Worm (Caenorhabditis elegans) whole organism, L1 larva: ENCODE data around the gene srlf-13.

Source experiments
- Y116A8C.19 ChIP-seq: sonication (generic microtip); optimal IDR thresholded peaks from 2 replicates; lab custom pipeline; 2016; ENCODE audit warnings: missing compliant biosample characterization, missing genetic modification characterization, borderline replicate concordance
- alr-1 ChIP-seq: fragments of 200-800 bp; sonication (Bioruptor generic); optimal IDR thresholded peaks from 2 replicates; lab custom pipeline; 2018; ENCODE audit warnings: borderline replicate concordance, mild to moderate bottlenecking, missing genetic modification characterization, missing compliant biosample characterization
- ama-1 ChIP-seq: fragments of 150-350 bp; optimal IDR thresholded peaks from 2 replicates; lab custom pipeline; 2014
- blmp-1 ChIP-seq: fragments of 150-350 bp; optimal IDR thresholded peaks from 2 replicates; lab custom pipeline; 2014; ENCODE audit warnings: missing biosample characterization, missing genetic modification characterization
- ceh-88 ChIP-seq: fragments of 200-800 bp; sonication (Bioruptor generic); IDR thresholded peaks from 2 replicates; pipeline ENCODE4 v1.3.6; 2022; ENCODE audit warnings: missing genetic modification characterization, missing compliant biosample characterization
- ceh-90 ChIP-seq: sonication (generic microtip); optimal IDR thresholded peaks from 2 replicates; lab custom pipeline; 2016; ENCODE audit warnings: missing genetic modification characterization, missing compliant biosample characterization
- dpl-1 ChIP-seq, 3 experiments: fragments of 150-350 bp in 2 of 3; sonication (generic microtip) in 1 of 3; optimal IDR thresholded peaks; 2 replicates each; lab custom pipeline; 2014 to 2017; ENCODE audit warnings: missing biosample characterization in 3 of 3, missing genetic modification characterization in 3 of 3, missing genetic modification reagents in 3 of 3
- efl-3 ChIP-seq: fragments of 200-800 bp; sonication (Bioruptor generic); optimal IDR thresholded peaks from 2 replicates; lab custom pipeline; 2018; ENCODE audit warnings: mild to moderate bottlenecking, missing genetic modification characterization, missing compliant biosample characterization
- egl-13 ChIP-seq: sonication (generic microtip); optimal IDR thresholded peaks from 2 replicates; lab custom pipeline; 2016; ENCODE audit warnings: missing genotype, missing genetic modification reagents, missing genetic modification characterization, missing compliant biosample characterization
- elt-2 ChIP-seq: sonication (generic microtip); optimal IDR thresholded peaks from 2 replicates; lab custom pipeline; 2016; ENCODE audit warnings: missing genetic modification characterization, mild to moderate bottlenecking, inconsistent platforms, missing compliant biosample characterization, missing genetic modification reagents
- elt-3 ChIP-seq, 6 experiments: fragments of 150-350 bp in 1 of 6; sonication (generic microtip); optimal IDR thresholded peaks; 2 replicates each; lab custom pipeline; 2017 to 2018; ENCODE audit warnings: missing biosample characterization in 6 of 6, missing genetic modification characterization in 6 of 6, inconsistent platforms in 1 of 6
- ets-5 ChIP-seq: fragments of 200-800 bp; sonication (Bioruptor generic); IDR thresholded peaks from 2 replicates; pipeline ENCODE4 v1.3.6; 2022; ENCODE audit warnings: missing genetic modification characterization, missing compliant biosample characterization
- fkh-4 ChIP-seq: sonication (generic microtip); optimal IDR thresholded peaks from 2 replicates; lab custom pipeline; 2016; ENCODE audit warnings: missing compliant biosample characterization, missing genetic modification characterization, borderline replicate concordance
- fos-1 ChIP-seq: fragments of 150-350 bp; optimal IDR thresholded peaks from 2 replicates; lab custom pipeline; 2014; ENCODE audit warnings: missing biosample characterization, missing genetic modification characterization
- hpl-2 ChIP-seq: fragments of 150-350 bp; optimal IDR thresholded peaks from 2 replicates; lab custom pipeline; 2014; ENCODE audit warnings: missing biosample characterization, missing genetic modification reagents, missing genetic modification characterization
- isw-1 ChIP-seq: fragments of 200-800 bp; sonication (Bioruptor generic); IDR thresholded peaks from 2 replicates; pipeline ENCODE4 v1.3.6; 2022; ENCODE audit warnings: missing genetic modification characterization, missing compliant biosample characterization
- lin-13 ChIP-seq: fragments of 150-350 bp; optimal IDR thresholded peaks from 2 replicates; lab custom pipeline; 2014; ENCODE audit warnings: missing biosample characterization, missing genetic modification reagents, missing genetic modification characterization
- lin-14 ChIP-seq: fragments of 200-800 bp; sonication (Bioruptor generic); optimal IDR thresholded peaks from 2 replicates; lab custom pipeline; 2018; ENCODE audit warnings: mild to moderate bottlenecking, missing genetic modification characterization, moderate library complexity, missing compliant biosample characterization
- lir-3 ChIP-seq: sonication (generic microtip); optimal IDR thresholded peaks from 2 replicates; lab custom pipeline; 2016; ENCODE audit warnings: mild to moderate bottlenecking, missing genetic modification characterization, moderate library complexity, missing compliant biosample characterization; ENCODE audit not compliant: poor library complexity
- lsy-2 ChIP-seq, 2 experiments: fragments of 150-350 bp; optimal IDR thresholded peaks; 2 replicates each; lab custom pipeline; 2014; ENCODE audit warnings: missing biosample characterization in 2 of 2, missing genetic modification characterization in 2 of 2
- nhr-11 ChIP-seq: fragments of 150-350 bp; optimal IDR thresholded peaks from 2 replicates; lab custom pipeline; 2014; ENCODE audit warnings: missing biosample characterization, missing genetic modification characterization
- nhr-19 ChIP-seq: fragments of 200-800 bp; sonication (Bioruptor generic); conservative IDR thresholded peaks from 2 replicates; pipeline ENCODE4 v1.3.6; 2022; ENCODE audit warnings: missing genetic modification characterization, missing compliant biosample characterization
- nhr-237 ChIP-seq: fragments of 150-350 bp; optimal IDR thresholded peaks from 2 replicates; lab custom pipeline; 2014; ENCODE audit warnings: missing biosample characterization, missing genetic modification characterization
- nhr-47 ChIP-seq: sonication (generic microtip); optimal IDR thresholded peaks from 2 replicates; lab custom pipeline; 2016; ENCODE audit warnings: mild to moderate bottlenecking, missing genetic modification characterization, moderate library complexity, missing compliant biosample characterization
- nhr-71 ChIP-seq: sonication (generic microtip); optimal IDR thresholded peaks from 2 replicates; lab custom pipeline; 2016; ENCODE audit warnings: mild to moderate bottlenecking, missing genetic modification characterization, moderate library complexity, missing compliant biosample characterization
- nhr-77 ChIP-seq: fragments of 150-350 bp; optimal IDR thresholded peaks from 2 replicates; lab custom pipeline; 2014; ENCODE audit warnings: missing biosample characterization, missing genetic modification characterization
- nhr-84 ChIP-seq: sonication (generic microtip); optimal IDR thresholded peaks from 2 replicates; lab custom pipeline; 2017; ENCODE audit warnings: missing biosample characterization, missing genetic modification characterization
- nhr-85 ChIP-seq: sonication (generic microtip); peaks from one replicate; lab custom pipeline; 2016; ENCODE audit warnings: missing genetic modification characterization, inconsistent platforms, missing compliant biosample characterization
- nhr-90 ChIP-seq: sonication (generic microtip); optimal IDR thresholded peaks from 2 replicates; lab custom pipeline; 2016; ENCODE audit warnings: mild to moderate bottlenecking, missing genetic modification characterization, missing compliant biosample characterization; ENCODE audit not compliant: poor library complexity
- pag-3 ChIP-seq: sonication (generic microtip); optimal IDR thresholded peaks from 2 replicates; lab custom pipeline; 2017; ENCODE audit warnings: missing genetic modification characterization, mild to moderate bottlenecking, missing compliant biosample characterization, antibody characterized with exemption, borderline replicate concordance; ENCODE audit not compliant: insufficient read depth
- pax-3 ChIP-seq: fragments of 200-800 bp; sonication (Bioruptor generic); optimal IDR thresholded peaks from 2 replicates; lab custom pipeline; 2018; ENCODE audit warnings: mild to moderate bottlenecking, missing genetic modification characterization, moderate library complexity, missing compliant biosample characterization
- rnt-1 ChIP-seq: sonication (generic microtip); optimal IDR thresholded peaks from 2 replicates; lab custom pipeline; 2016; ENCODE audit warnings: mild to moderate bottlenecking, missing genetic modification characterization, moderate library complexity, missing compliant biosample characterization
- skn-1 ChIP-seq: fragments of 150-350 bp; optimal IDR thresholded peaks from 2 replicates; lab custom pipeline; 2014; ENCODE audit warnings: missing biosample characterization, missing genetic modification characterization
- snpc-4 ChIP-seq: fragments of 150-350 bp; optimal IDR thresholded peaks from 2 replicates; lab custom pipeline; 2014; ENCODE audit warnings: missing biosample characterization, missing genetic modification characterization
- sox-4 ChIP-seq: sonication (generic microtip); optimal IDR thresholded peaks from 2 replicates; lab custom pipeline; 2016; ENCODE audit warnings: missing genetic modification characterization, missing compliant biosample characterization
- sup-37 ChIP-seq: fragments of 200-800 bp; sonication (Bioruptor generic); optimal IDR thresholded peaks from 2 replicates; lab custom pipeline; 2018; ENCODE audit warnings: mild to moderate bottlenecking, missing genetic modification characterization, missing compliant biosample characterization
- swsn-7 ChIP-seq: sonication (generic microtip); optimal IDR thresholded peaks from 2 replicates; lab custom pipeline; 2016; ENCODE audit warnings: missing genetic modification characterization, missing compliant biosample characterization
- tbx-2 ChIP-seq: sonication (generic microtip); optimal IDR thresholded peaks from 2 replicates; lab custom pipeline; 2016; ENCODE audit warnings: missing genetic modification characterization, missing compliant biosample characterization
- unc-130 ChIP-seq: fragments of 150-350 bp; optimal IDR thresholded peaks from 2 replicates; lab custom pipeline; 2017; ENCODE audit warnings: missing biosample characterization, missing genetic modification characterization, inconsistent platforms
- unc-62 ChIP-seq: fragments of 150-350 bp; optimal IDR thresholded peaks from 2 replicates; lab custom pipeline; 2014; ENCODE audit warnings: missing biosample characterization, missing genetic modification reagents, missing genetic modification characterization
- unc-98 ChIP-seq: fragments of 200-800 bp; sonication (Bioruptor generic); IDR thresholded peaks from 2 replicates; pipeline ENCODE4 v1.3.6; 2022; ENCODE audit warnings: missing genetic modification characterization, missing compliant biosample characterization
- vab-15 ChIP-seq: sonication (generic microtip); optimal IDR thresholded peaks from 2 replicates; lab custom pipeline; 2017; ENCODE audit warnings: missing genotype, mild to moderate bottlenecking, missing genetic modification characterization, missing compliant biosample characterization
- xbp-1 ChIP-seq: sonication (generic microtip); optimal IDR thresholded peaks from 2 replicates; lab custom pipeline; 2016; ENCODE audit warnings: missing genetic modification characterization, missing compliant biosample characterization
- zip-4 ChIP-seq: fragments of 200-800 bp; sonication (Bioruptor generic); optimal IDR thresholded peaks from 2 replicates; lab custom pipeline; 2018; ENCODE audit warnings: mild to moderate bottlenecking, missing genetic modification characterization, moderate library complexity, missing compliant biosample characterization
- ztf-11 ChIP-seq, 2 experiments: sonication (generic microtip); optimal IDR thresholded peaks; 2 replicates each; lab custom pipeline; 2016 to 2017; ENCODE audit warnings: missing genetic modification characterization in 2 of 2, missing biosample characterization in 1 of 2, missing compliant biosample characterization in 1 of 2
- ztf-4 ChIP-seq: fragments of 150-350 bp; optimal IDR thresholded peaks from 2 replicates; lab custom pipeline; 2014; ENCODE audit warnings: missing biosample characterization, missing genetic modification characterization

The srlf-13 gene

DNA sequence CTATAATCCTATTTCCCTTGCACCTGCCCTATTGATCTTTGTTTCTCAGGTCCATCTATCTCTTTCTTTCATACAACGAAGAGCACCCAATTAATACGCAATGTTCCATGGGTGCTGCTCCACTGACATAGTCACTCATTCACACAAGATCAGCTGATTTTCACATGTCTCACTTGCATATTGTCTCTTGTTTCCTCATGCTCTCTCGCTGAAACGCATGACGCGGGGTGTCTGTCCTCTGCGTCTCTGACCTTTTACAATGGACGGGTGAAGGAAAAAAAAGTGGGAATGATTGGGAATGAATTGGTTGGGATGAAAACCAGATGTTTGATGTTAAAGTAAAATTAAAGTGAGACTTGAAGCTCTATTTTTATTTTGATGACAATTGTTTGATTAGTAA is 38.9 kb upstream of the srlf-13 start (continued):
- TF ChIP-seq lir-3: peak; percentile 85
- TF ChIP-seq Y116A8C.19 (tag; lab: Kevin White, UChicago): no peak
- no peak for TF ChIP-seq efl-3
- TF ChIP-seq egl-13 (tag; lab: Kevin White, UChicago): peak; percentile 83
- peak; percentile 88 for TF ChIP-seq fkh-4 (tag; lab: Kevin White, UChicago)
- TF ChIP-seq lin-13 (GFP tag; lab: Kevin White, UChicago): peak; percentile 91

- TF ChIP-seq xbp-1 (no peak), nhr-90 (no peak), pax-3 (tag; lab: Kevin White, UChicago) (no peak), fkh-4 (tag; lab: Kevin White, UChicago) (no peak), unc-62 (GFP tag; lab: Kevin White, UChicago) (no peak), egl-13 (tag; lab: Kevin White, UChicago) (no peak), hpl-2 (no peak), ets-5 (GFP tag; lab: Robert Waterston, UW) (no peak), nhr-237 (tag; lab: Kevin White, UChicago) (no peak), ceh-88 (GFP tag; lab: Robert Waterston, UW) (no peak), blmp-1 (tag; lab: Kevin White, UChicago) (no peak), ztf-11 (tag; optimal IDR thresholded peaks at IDR 0.05; lab: Kevin White, UChicago) (no peak), ceh-90 (tag; lab: Kevin White, UChicago) (no peak), unc-98 (GFP tag; lab: Robert Waterston, UW) (no peak), tbx-2 (no peak)
Observed at ce11 chrIV:10934786-10935185, 38.4 kb upstream of the srlf-13 start.

ce11 chrIV:10933777-10934546 is 37.5 kb upstream of the srlf-13 start:
- TF ChIP-seq isw-1 (GFP tag; lab: Robert Waterston, UW): no peak
- peak; percentile 8 for TF ChIP-seq rnt-1
- peak; percentile 44; the same call in 1 of the 2 replicates for TF ChIP-seq ceh-88 (GFP tag; lab: Robert Waterston, UW)
- no peak for TF ChIP-seq hpl-2
- no peak for TF ChIP-seq blmp-1 (tag; lab: Kevin White, UChicago)
- no peak for TF ChIP-seq lir-3
- TF ChIP-seq snpc-4: no peak
- TF ChIP-seq elt-3 (tag; optimal IDR thresholded peaks at IDR 0.05; lab: Kevin White, UChicago): no peak
- TF ChIP-seq vab-15 (tag; lab: Kevin White, UChicago): no peak
- no peak for TF ChIP-seq sup-37 (GFP tag; lab: Kevin White, UChicago)
- no peak for TF ChIP-seq nhr-84
- TF ChIP-seq ama-1 (lab: Kevin White, UChicago): peak; percentile 84
- TF ChIP-seq nhr-77 (tag; lab: Kevin White, UChicago): no peak
- no peak for TF ChIP-seq pag-3 (tag; lab: Kevin White, UChicago)
- TF ChIP-seq swsn-7 (tag; lab: Kevin White, UChicago): peak; percentile 1
- TF ChIP-seq egl-13 (tag; lab: Kevin White, UChicago): no peak
- TF ChIP-seq skn-1: no peak
- TF ChIP-seq nhr-71: peak; percentile 57
- peak; percentile 16 for TF ChIP-seq zip-4 (GFP tag; lab: Kevin White, UChicago)
- peak; percentile 57 for TF ChIP-seq nhr-85
- peak; percentile 14 for TF ChIP-seq lin-14 (GFP tag; lab: Kevin White, UChicago)
- peak; percentile 21; the same call in 1 of the 2 replicates for TF ChIP-seq nhr-19 (GFP tag; lab: Robert Waterston, UW)
- no peak for TF ChIP-seq dpl-1 (GFP tag; optimal IDR thresholded peaks at IDR 0.05; lab: Kevin White, UChicago)
- no peak for TF ChIP-seq unc-130
- peak in 1 of 2 experiments; percentile 15 for TF ChIP-seq lsy-2 (tag; optimal IDR thresholded peaks at IDR 0.05; lab: Kevin White, UChicago)
- no peak for TF ChIP-seq fos-1 (tag; lab: Kevin White, UChicago)
- no peak for TF ChIP-seq fkh-4 (tag; lab: Kevin White, UChicago)
- no peak for TF ChIP-seq ztf-4 (tag; lab: Kevin White, UChicago)
- no peak for TF ChIP-seq nhr-11 (tag; lab: Kevin White, UChicago)
- no peak for TF ChIP-seq sox-4 (tag; lab: Kevin White, UChicago)
- TF ChIP-seq alr-1 (tag; lab: Kevin White, UChicago): no peak
- TF ChIP-seq elt-2 (tag; lab: Kevin White, UChicago): peak; percentile 31
- peak; percentile 34 for TF ChIP-seq nhr-47
